Fruit fly (Drosophila melanogaster) whole organism, embryonic: Measurements from ENCODE around the gene CG5521.

Source experiments
- B-H2 ChIP-seq: fragments of 200-800 bp; sonication (Bioruptor generic); optimal IDR thresholded peaks from 2 replicates; lab custom pipeline; 2018; ENCODE audit warnings: missing biosample characterization, mild to moderate bottlenecking, missing genetic modification characterization
- BEAF-32 ChIP-seq: fragments of 200-800 bp; sonication (Bioruptor generic); optimal IDR thresholded peaks from 3 replicates; lab custom pipeline; 2017; ENCODE audit warnings: missing biosample characterization, missing genetic modification characterization, mild to moderate bottlenecking, moderate library complexity, missing genetic modification reagents
- C15 ChIP-seq: fragments of 200-800 bp; sonication (Bioruptor generic); IDR thresholded peaks from 3 replicates; pipeline ENCODE4 v1.3.6; 2022; ENCODE audit warnings: missing biosample characterization, missing genetic modification characterization
- CG12236 ChIP-seq: fragments of 200-800 bp; sonication (Bioruptor generic); optimal IDR thresholded peaks from 2 replicates; lab custom pipeline; 2016; ENCODE audit warnings: missing biosample characterization, missing genetic modification characterization
- CG12299 ChIP-seq: fragments of 200-800 bp; sonication (Bioruptor generic); optimal IDR thresholded peaks from 2 replicates; lab custom pipeline; 2018; ENCODE audit warnings: missing biosample characterization, mild to moderate bottlenecking, missing genetic modification characterization
- CG13424 ChIP-seq: fragments of 200-800 bp; sonication (Bioruptor generic); optimal IDR thresholded peaks from 2 replicates; lab custom pipeline; 2019; ENCODE audit warnings: missing biosample characterization, mild to moderate bottlenecking, missing genetic modification characterization, moderate library complexity
- CG14014 ChIP-seq: fragments of 200-800 bp; sonication (Bioruptor generic); IDR thresholded peaks from 2 replicates; pipeline ENCODE4 v1.3.6; 2022; ENCODE audit warnings: missing biosample characterization, missing genetic modification characterization
- CG14710 ChIP-seq: fragments of 200-800 bp; sonication (Bioruptor generic); optimal IDR thresholded peaks from 3 replicates; lab custom pipeline; 2019; ENCODE audit warnings: missing biosample characterization, mild to moderate bottlenecking, missing genetic modification characterization, moderate library complexity
- CG18764 ChIP-seq: fragments of 200-800 bp; sonication (Bioruptor generic); optimal IDR thresholded peaks from 3 replicates; lab custom pipeline; 2016; ENCODE audit warnings: missing biosample characterization, missing genetic modification characterization
- CG30403 ChIP-seq: fragments of 200-800 bp; sonication (Bioruptor generic); optimal IDR thresholded peaks from 3 replicates; lab custom pipeline; 2016; ENCODE audit warnings: missing biosample characterization, missing genetic modification characterization
- CG34224 ChIP-seq: fragments of 200-800 bp; sonication (Bioruptor generic); IDR thresholded peaks from 3 replicates; pipeline ENCODE4 v1.3.6; 2022; ENCODE audit warnings: missing biosample characterization, missing genetic modification characterization; ENCODE audit not compliant: partially characterized antibody
- CG7987 ChIP-seq: fragments of 200-800 bp; sonication (Bioruptor generic); optimal IDR thresholded peaks from 2 replicates; lab custom pipeline; 2018; ENCODE audit warnings: missing biosample characterization, mild to moderate bottlenecking, missing genetic modification characterization, moderate library complexity
- CG8765 ChIP-seq: fragments of 200-800 bp; sonication (Bioruptor generic); IDR thresholded peaks from 2 replicates; pipeline ENCODE4 v1.3.6; 2022; ENCODE audit warnings: missing biosample characterization, missing genetic modification characterization
- CTCF ChIP-seq: fragments of 200-800 bp; sonication (Bioruptor generic); optimal IDR thresholded peaks from 2 replicates; lab custom pipeline; 2017; ENCODE audit warnings: missing biosample characterization, mild to moderate bottlenecking, missing genetic modification characterization, moderate library complexity
- Camta ChIP-seq: fragments of 200-800 bp; sonication (Bioruptor generic); optimal IDR thresholded peaks from 2 replicates; lab custom pipeline; 2016; ENCODE audit warnings: missing biosample characterization, missing genetic modification characterization
- CrebB ChIP-seq: fragments of 200-800 bp; sonication (Bioruptor generic); optimal IDR thresholded peaks from 3 replicates; lab custom pipeline; 2018; ENCODE audit warnings: missing biosample characterization, mild to moderate bottlenecking, missing genetic modification characterization
- Ets65A ChIP-seq: fragments of 200-800 bp; sonication (Bioruptor generic); peaks from one replicate; lab custom pipeline; 2016; ENCODE audit warnings: missing biosample characterization, missing genetic modification characterization
- HHEX ChIP-seq: fragments of 200-800 bp; sonication (Bioruptor generic); optimal IDR thresholded peaks from 3 replicates; lab custom pipeline; 2017; ENCODE audit warnings: missing biosample characterization, mild to moderate bottlenecking, missing genetic modification characterization, missing genetic modification reagents
- Hand ChIP-seq: fragments of 200-800 bp; sonication (Bioruptor generic); optimal IDR thresholded peaks from 2 replicates; lab custom pipeline; 2017; ENCODE audit warnings: mild to moderate bottlenecking, missing biosample characterization, missing genetic modification reagents, missing genetic modification characterization
- Hey ChIP-seq: fragments of 200-800 bp; sonication (Bioruptor generic); optimal IDR thresholded peaks from 3 replicates; lab custom pipeline; 2018; ENCODE audit warnings: missing biosample characterization, mild to moderate bottlenecking, missing genetic modification characterization
- Hsf ChIP-seq: fragments of 200-800 bp; sonication (Bioruptor generic); optimal IDR thresholded peaks from 3 replicates; lab custom pipeline; 2016; ENCODE audit warnings: missing biosample characterization, missing genetic modification characterization
- Max ChIP-seq: fragments of 200-800 bp; sonication (Bioruptor generic); optimal IDR thresholded peaks from 2 replicates; lab custom pipeline; 2016; ENCODE audit warnings: missing biosample characterization, mild to moderate bottlenecking, missing genetic modification characterization
- Med ChIP-seq: fragments of 200-800 bp; sonication (Bioruptor generic); peaks from one replicate; lab custom pipeline; 2016; ENCODE audit warnings: missing biosample characterization, missing genetic modification characterization, mild to moderate bottlenecking, inconsistent platforms, moderate library complexity
- NK7.1 ChIP-seq: fragments of 200-800 bp; sonication (Bioruptor generic); optimal IDR thresholded peaks from 3 replicates; lab custom pipeline; 2016; ENCODE audit warnings: missing biosample characterization, missing genetic modification characterization
- Opbp ChIP-seq: fragments of 200-800 bp; sonication (Bioruptor generic); IDR thresholded peaks from 3 replicates; pipeline ENCODE4 v1.3.6; 2022; ENCODE audit warnings: missing biosample characterization, missing genetic modification characterization; ENCODE audit not compliant: partially characterized antibody
- PHDP ChIP-seq: fragments of 200-800 bp; sonication (Bioruptor generic); optimal IDR thresholded peaks from 3 replicates; lab custom pipeline; 2018; ENCODE audit warnings: missing biosample characterization, mild to moderate bottlenecking, missing genetic modification characterization, moderate library complexity
- Poxn ChIP-seq: fragments of 200-800 bp; sonication (Bioruptor generic); IDR thresholded peaks from 2 replicates; pipeline ENCODE4 v1.3.6; 2022; ENCODE audit warnings: missing biosample characterization, missing genetic modification characterization
- Ptx1 ChIP-seq: fragments of 200-800 bp; sonication (Bioruptor generic); IDR thresholded peaks from 2 replicates; pipeline ENCODE4 v1.3.6; 2022; ENCODE audit warnings: missing biosample characterization, missing genetic modification characterization
- Scr ChIP-seq: fragments of 200-800 bp; sonication (Bioruptor generic); IDR thresholded peaks from 2 replicates; pipeline ENCODE4 v1.3.6; 2022; ENCODE audit warnings: missing biosample characterization, missing genetic modification characterization; ENCODE audit not compliant: partially characterized antibody
- Sry-δ ChIP-seq: fragments of 200-800 bp; sonication (Bioruptor generic); optimal IDR thresholded peaks from 2 replicates; lab custom pipeline; 2016; ENCODE audit warnings: missing biosample characterization, missing genetic modification characterization
- Stat92E ChIP-seq, 3 experiments: fragments of >200 bp in 2 of 3; fragments of 200-800 bp in 1 of 3; sonication (Bioruptor generic) in 1 of 3; optimal IDR thresholded peaks; 2 replicates each; lab custom pipeline; 2017 to 2019; ENCODE audit warnings: missing biosample characterization in 3 of 3, missing genetic modification characterization in 3 of 3, mild to moderate bottlenecking in 1 of 3, moderate library complexity in 1 of 3
- ase ChIP-seq: fragments of 200-800 bp; sonication (Bioruptor generic); IDR thresholded peaks from 3 replicates; pipeline ENCODE4 v1.3.6; 2022; ENCODE audit warnings: missing biosample characterization, missing genetic modification characterization
- ash1 ChIP-seq: fragments of 200-800 bp; sonication (Bioruptor generic); optimal IDR thresholded peaks from 2 replicates; lab custom pipeline; 2018; ENCODE audit warnings: missing biosample characterization, mild to moderate bottlenecking, missing genetic modification characterization
- bcd ChIP-seq: fragments of 200-800 bp; sonication (Bioruptor generic); optimal IDR thresholded peaks from 2 replicates; lab custom pipeline; 2017; ENCODE audit warnings: missing biosample characterization, mild to moderate bottlenecking, missing genetic modification characterization
- bowl ChIP-seq: fragments of 200-800 bp; sonication (Bioruptor generic); IDR thresholded peaks from 2 replicates; pipeline ENCODE4 v1.3.6; 2022; ENCODE audit warnings: missing biosample characterization, missing genetic modification characterization
- corto ChIP-seq: fragments of 200-800 bp; sonication (Bioruptor generic); optimal IDR thresholded peaks from 2 replicates; lab custom pipeline; 2016; ENCODE audit warnings: missing biosample characterization, mild to moderate bottlenecking, missing genetic modification characterization, moderate library complexity
- dmrt11E ChIP-seq: fragments of 200-800 bp; sonication (Bioruptor generic); optimal IDR thresholded peaks from 3 replicates; lab custom pipeline; 2018; ENCODE audit warnings: missing biosample characterization, mild to moderate bottlenecking, missing genetic modification characterization, moderate library complexity
- fd96Cb ChIP-seq: fragments of 200-800 bp; sonication (Bioruptor generic); optimal IDR thresholded peaks from 2 replicates; lab custom pipeline; 2018; ENCODE audit warnings: missing biosample characterization, mild to moderate bottlenecking, missing genetic modification characterization, moderate library complexity
- grn ChIP-seq: fragments of 200-800 bp; sonication (Bioruptor generic); optimal IDR thresholded peaks from 3 replicates; lab custom pipeline; 2017; ENCODE audit warnings: missing biosample characterization, missing genetic modification characterization
- gsb-n ChIP-seq: fragments of 200-800 bp; sonication (Bioruptor generic); optimal IDR thresholded peaks from 3 replicates; lab custom pipeline; 2018; ENCODE audit warnings: missing biosample characterization, mild to moderate bottlenecking, missing genetic modification characterization
- kni ChIP-seq: fragments of 200-800 bp; sonication (Bioruptor generic); optimal IDR thresholded peaks from 3 replicates; lab custom pipeline; 2017; ENCODE audit warnings: mild to moderate bottlenecking, missing biosample characterization, missing genetic modification reagents, missing genetic modification characterization
- knrl ChIP-seq: fragments of 200-800 bp; sonication (Bioruptor generic); IDR thresholded peaks from 3 replicates; pipeline ENCODE4 v1.3.6; 2022; ENCODE audit warnings: missing biosample characterization, missing genetic modification characterization; ENCODE audit not compliant: partially characterized antibody
- nom ChIP-seq: fragments of 200-800 bp; sonication (Bioruptor generic); optimal IDR thresholded peaks from 2 replicates; lab custom pipeline; 2017; ENCODE audit warnings: missing biosample characterization, missing genetic modification characterization, mild to moderate bottlenecking, moderate library complexity, missing genetic modification reagents
- org-1 ChIP-seq: fragments of 200-800 bp; sonication (Bioruptor generic); optimal IDR thresholded peaks from 2 replicates; lab custom pipeline; 2017; ENCODE audit warnings: missing biosample characterization, missing genetic modification characterization
- pzg ChIP-seq: fragments of 200-800 bp; sonication (Bioruptor generic); optimal IDR thresholded peaks from 3 replicates; lab custom pipeline; 2018; ENCODE audit warnings: missing biosample characterization, mild to moderate bottlenecking, missing genetic modification characterization, moderate library complexity
- rib ChIP-seq: fragments of 200-800 bp; sonication (Bioruptor generic); IDR thresholded peaks from 2 replicates; pipeline ENCODE4 v1.3.6; 2022; ENCODE audit warnings: missing biosample characterization, missing genetic modification characterization
- run ChIP-seq: fragments of 200-800 bp; sonication (Bioruptor generic); optimal IDR thresholded peaks from 3 replicates; lab custom pipeline; 2018; ENCODE audit warnings: missing biosample characterization, mild to moderate bottlenecking, missing genetic modification characterization
- sens-2 ChIP-seq: fragments of 200-800 bp; sonication (Bioruptor generic); IDR thresholded peaks from 2 replicates; pipeline ENCODE4 v1.3.6; 2022; ENCODE audit warnings: missing biosample characterization, missing genetic modification characterization
- tap ChIP-seq: fragments of 200-800 bp; optimal IDR thresholded peaks from 3 replicates; lab custom pipeline; 2019; ENCODE audit warnings: missing biosample characterization, mild to moderate bottlenecking, missing genetic modification characterization, moderate library complexity
- tup ChIP-seq: fragments of 200-800 bp; sonication (Bioruptor generic); optimal IDR thresholded peaks from 2 replicates; lab custom pipeline; 2016; ENCODE audit warnings: missing biosample characterization, mild to moderate bottlenecking, missing genetic modification characterization, moderate library complexity
- tx ChIP-seq: fragments of 200-800 bp; sonication (Bioruptor generic); optimal IDR thresholded peaks from 2 replicates; lab custom pipeline; 2016; ENCODE audit warnings: missing biosample characterization, missing genetic modification characterization
- zfh1 ChIP-seq: fragments of 200-800 bp; sonication (Bioruptor generic); IDR thresholded peaks from 3 replicates; pipeline ENCODE4 v1.3.6; 2022; ENCODE audit warnings: missing biosample characterization, missing genetic modification characterization

The CG5521 gene

dm6 chr3R:26960496-26960895, 6.2 kb upstream of the CG5521 start (continued):
- TF ChIP-seq Hey (tag; lab: Kevin White, UChicago), result no peak
- no peak for TF ChIP-seq Hsf
- TF ChIP-seq Opbp (GFP tag; lab: Robert Waterston, UW), result no peak
- peak; percentile 28 for TF ChIP-seq Med (GFP tag; lab: Kevin White, UChicago)
- no peak for TF ChIP-seq fd96Cb (tag; lab: Kevin White, UChicago)
- no peak for TF ChIP-seq kni (GFP tag; lab: Kevin White, UChicago)
- TF ChIP-seq Stat92E (GFP tag; optimal IDR thresholded peaks at IDR 0.05; lab: Kevin White, UChicago), result no peak
- TF ChIP-seq bowl, result no peak
- no peak for TF ChIP-seq tx (GFP tag; lab: Kevin White, UChicago)
- TF ChIP-seq Sry-δ (GFP tag; lab: Kevin White, UChicago), result no peak
- no peak for TF ChIP-seq pzg
- TF ChIP-seq tup (GFP tag; lab: Kevin White, UChicago), result no peak
- no peak for TF ChIP-seq nom (GFP tag; lab: Kevin White, UChicago)
- TF ChIP-seq Hand, result no peak
- no peak for TF ChIP-seq CG7987 (GFP tag; lab: Kevin White, UChicago)
- no peak for TF ChIP-seq rib (GFP tag; lab: Robert Waterston, UW)
- no peak for TF ChIP-seq CG14710
- peak; percentile 22; the same call in 1 of the 2 replicates for TF ChIP-seq CG14014 (GFP tag; lab: Robert Waterston, UW)
- no peak for TF ChIP-seq NK7.1
- no peak for TF ChIP-seq grn (GFP tag; lab: Kevin White, UChicago)
- TF ChIP-seq Scr, result no peak
- no peak for TF ChIP-seq CG34224
- TF ChIP-seq Max, result no peak
- TF ChIP-seq PHDP (tag; lab: Kevin White, UChicago), result no peak
- no peak for TF ChIP-seq Camta (GFP tag; lab: Kevin White, UChicago)
- TF ChIP-seq BEAF-32 (GFP tag; lab: Kevin White, UChicago), result no peak
- TF ChIP-seq Poxn, result no peak
- no peak for TF ChIP-seq corto
- no peak for TF ChIP-seq CrebB
- no peak for TF ChIP-seq B-H2 (GFP tag; lab: Kevin White, UChicago)
- TF ChIP-seq bcd, result no peak
- no peak for TF ChIP-seq tap
- TF ChIP-seq CG13424 (tag; lab: Kevin White, UChicago), result no peak
- TF ChIP-seq HHEX, result no peak
- no peak for TF ChIP-seq CTCF (GFP tag; lab: Kevin White, UChicago)
- no peak for TF ChIP-seq zfh1 (GFP tag; lab: Robert Waterston, UW)
- TF ChIP-seq Ptx1 (GFP tag; lab: Robert Waterston, UW), result no peak
- TF ChIP-seq dmrt11E (tag; lab: Kevin White, UChicago), result no peak
- TF ChIP-seq sens-2 (GFP tag; lab: Robert Waterston, UW), result 0 out of 2 replicates have a peak, but pooled peaks have one; percentile 52
- TF ChIP-seq CG12299 (tag; lab: Kevin White, UChicago), result no peak
- TF ChIP-seq CG12236, result no peak
- TF ChIP-seq knrl (GFP tag; lab: Robert Waterston, UW), result 0 out of 3 replicates have a peak, but pooled peaks have one; percentile 13
- TF ChIP-seq C15 (GFP tag; lab: Robert Waterston, UW), result no peak
- no peak for TF ChIP-seq CG18764
- TF ChIP-seq CG8765, result no peak
- peak; percentile 81 for TF ChIP-seq Ets65A (GFP tag; lab: Kevin White, UChicago)
- TF ChIP-seq run (tag; lab: Kevin White, UChicago), result no peak
- TF ChIP-seq gsb-n (tag; lab: Kevin White, UChicago), result no peak
- no peak for TF ChIP-seq ash1 (GFP tag; lab: Kevin White, UChicago)
- TF ChIP-seq ase (GFP tag; lab: Robert Waterston, UW), result no peak
- TF ChIP-seq CG30403 (GFP tag; lab: Kevin White, UChicago), result no peak
- no peak for TF ChIP-seq org-1 (GFP tag; lab: Kevin White, UChicago)
